Fruit fly (Drosophila melanogaster) whole organism, embryonic: ENCODE data around the gene CG5440.

ENCODE experiments used
- B-H2 ChIP-seq: fragments of 200-800 bp; sonication (Bioruptor generic); optimal IDR thresholded peaks from 2 replicates; lab custom pipeline; 2018; ENCODE audit warnings: missing biosample characterization, mild to moderate bottlenecking, missing genetic modification characterization
- BtbVII ChIP-seq: fragments of 200-800 bp; sonication (Bioruptor generic); optimal IDR thresholded peaks from 3 replicates; lab custom pipeline; 2017; ENCODE audit warnings: missing biosample characterization, mild to moderate bottlenecking, missing genetic modification characterization
- CG11504 ChIP-seq: fragments of 200-800 bp; sonication (Bioruptor generic); optimal IDR thresholded peaks from 3 replicates; lab custom pipeline; 2019; ENCODE audit warnings: missing biosample characterization, mild to moderate bottlenecking, missing genetic modification characterization, moderate library complexity
- CG11560 ChIP-seq: fragments of 200-800 bp; sonication (Bioruptor generic); IDR thresholded peaks from 3 replicates; pipeline ENCODE4 v1.3.6; 2022; ENCODE audit warnings: missing biosample characterization, missing genetic modification characterization
- CG11696 ChIP-seq: fragments of 200-800 bp; sonication (Bioruptor generic); IDR thresholded peaks from 2 replicates; pipeline ENCODE4 v1.3.6; 2022; ENCODE audit warnings: missing biosample characterization, missing genetic modification characterization
- CG12219 ChIP-seq: fragments of 200-800 bp; sonication (Bioruptor generic); optimal IDR thresholded peaks from 3 replicates; lab custom pipeline; 2018; ENCODE audit warnings: missing biosample characterization, mild to moderate bottlenecking, missing genetic modification characterization
- CG12299 ChIP-seq: fragments of 200-800 bp; sonication (Bioruptor generic); optimal IDR thresholded peaks from 2 replicates; lab custom pipeline; 2018; ENCODE audit warnings: missing biosample characterization, mild to moderate bottlenecking, missing genetic modification characterization
- CG12769 ChIP-seq: fragments of 200-800 bp; sonication (Bioruptor generic); optimal IDR thresholded peaks from 2 replicates; lab custom pipeline; 2019; ENCODE audit warnings: missing biosample characterization, mild to moderate bottlenecking, missing genetic modification characterization, moderate library complexity
- CG14710 ChIP-seq: fragments of 200-800 bp; sonication (Bioruptor generic); optimal IDR thresholded peaks from 3 replicates; lab custom pipeline; 2019; ENCODE audit warnings: missing biosample characterization, mild to moderate bottlenecking, missing genetic modification characterization, moderate library complexity
- CG1647 ChIP-seq: fragments of 200-800 bp; sonication (Bioruptor generic); optimal IDR thresholded peaks from 3 replicates; lab custom pipeline; 2016; ENCODE audit warnings: missing biosample characterization, missing genetic modification characterization
- CG1832 ChIP-seq: fragments of 200-800 bp; sonication (Bioruptor generic); optimal IDR thresholded peaks from 2 replicates; lab custom pipeline; 2017; ENCODE audit warnings: missing biosample characterization, mild to moderate bottlenecking, missing genetic modification characterization, inconsistent platforms
- CG2116 ChIP-seq: fragments of 200-800 bp; sonication (Bioruptor generic); optimal IDR thresholded peaks from 3 replicates; lab custom pipeline; 2018; ENCODE audit warnings: missing biosample characterization, mild to moderate bottlenecking, missing genetic modification characterization
- CG30431 ChIP-seq: fragments of 200-800 bp; sonication (Bioruptor generic); optimal IDR thresholded peaks from 2 replicates; lab custom pipeline; 2017; ENCODE audit warnings: missing biosample characterization, missing genetic modification characterization
- CG3281 ChIP-seq: fragments of 200-800 bp; sonication (Bioruptor generic); optimal IDR thresholded peaks from 3 replicates; lab custom pipeline; 2017; ENCODE audit warnings: missing biosample characterization, mild to moderate bottlenecking, missing genetic modification characterization
- CG42726 ChIP-seq: fragments of 200-800 bp; sonication (Bioruptor generic); IDR thresholded peaks from 2 replicates; pipeline ENCODE4 v1.3.6; 2022; ENCODE audit warnings: missing biosample characterization, missing genetic modification characterization; ENCODE audit not compliant: partially characterized antibody
- CG7745 ChIP-seq: fragments of 200-800 bp; sonication (Bioruptor generic); optimal IDR thresholded peaks from 2 replicates; lab custom pipeline; 2018; ENCODE audit warnings: missing biosample characterization, mild to moderate bottlenecking, missing genetic modification characterization, moderate library complexity
- CG7963 ChIP-seq: fragments of 200-800 bp; sonication (Bioruptor generic); IDR thresholded peaks from 3 replicates; pipeline ENCODE4 v1.3.6; 2022; ENCODE audit warnings: missing biosample characterization, missing genetic modification characterization; ENCODE audit not compliant: partially characterized antibody
- CG8388 ChIP-seq: fragments of 200-800 bp; sonication (Bioruptor generic); optimal IDR thresholded peaks from 2 replicates; lab custom pipeline; 2019; ENCODE audit warnings: missing biosample characterization, mild to moderate bottlenecking, missing genetic modification characterization, moderate library complexity
- Dad ChIP-seq: fragments of 200-800 bp; sonication (Bioruptor generic); optimal IDR thresholded peaks from 3 replicates; lab custom pipeline; 2016; ENCODE audit warnings: missing biosample characterization, missing genetic modification characterization
- Doc3 ChIP-seq: fragments of 200-800 bp; sonication (Bioruptor generic); IDR thresholded peaks from 3 replicates; pipeline ENCODE4 v1.3.6; 2022; ENCODE audit warnings: missing biosample characterization, missing genetic modification characterization; ENCODE audit not compliant: partially characterized antibody
- Fer1 ChIP-seq: fragments of 200-800 bp; sonication (Bioruptor generic); optimal IDR thresholded peaks from 2 replicates; lab custom pipeline; 2017; ENCODE audit warnings: missing biosample characterization, mild to moderate bottlenecking, missing genetic modification characterization
- GATAe ChIP-seq: fragments of 200-800 bp; sonication (Bioruptor generic); conservative IDR thresholded peaks from 2 replicates; pipeline ENCODE4 v1.3.6; 2022; ENCODE audit warnings: missing biosample characterization, missing genetic modification characterization
- Gsc ChIP-seq: fragments of 200-800 bp; sonication (Bioruptor generic); IDR thresholded peaks from 2 replicates; pipeline ENCODE4 v1.3.6; 2022; ENCODE audit warnings: missing biosample characterization, missing genetic modification characterization
- Gug ChIP-seq: fragments of 200-800 bp; sonication (Bioruptor generic); IDR thresholded peaks from 4 replicates; pipeline ENCODE4 v1.3.6; 2022; ENCODE audit warnings: missing biosample characterization, missing genetic modification characterization
- Lhr ChIP-seq: fragments of 200-800 bp; sonication (Bioruptor generic); optimal IDR thresholded peaks from 3 replicates; lab custom pipeline; 2017; ENCODE audit warnings: mild to moderate bottlenecking, missing biosample characterization, missing genetic modification reagents, missing genetic modification characterization
- Oaz ChIP-seq: fragments of 200-800 bp; sonication (Bioruptor generic); IDR thresholded peaks from 2 replicates; pipeline ENCODE4 v1.3.6; 2022; ENCODE audit warnings: missing biosample characterization, missing genetic modification characterization
- Opbp ChIP-seq: fragments of 200-800 bp; sonication (Bioruptor generic); IDR thresholded peaks from 3 replicates; pipeline ENCODE4 v1.3.6; 2022; ENCODE audit warnings: missing biosample characterization, missing genetic modification characterization; ENCODE audit not compliant: partially characterized antibody
- Sin3A ChIP-seq: fragments of >200 bp; optimal IDR thresholded peaks from 2 replicates; lab custom pipeline; 2018
- Vsx1 ChIP-seq: fragments of 200-800 bp; sonication (Bioruptor generic); optimal IDR thresholded peaks from 2 replicates; lab custom pipeline; 2017; ENCODE audit warnings: missing biosample characterization, mild to moderate bottlenecking, missing genetic modification characterization, missing genetic modification reagents
- ato ChIP-seq: fragments of 200-800 bp; sonication (Bioruptor generic); IDR thresholded peaks from 2 replicates; pipeline ENCODE4 v1.3.6; 2022; ENCODE audit warnings: missing biosample characterization, missing genetic modification characterization; ENCODE audit not compliant: partially characterized antibody
- chn ChIP-seq: fragments of 200-800 bp; sonication (Bioruptor generic); optimal IDR thresholded peaks from 2 replicates; lab custom pipeline; 2016; ENCODE audit warnings: missing biosample characterization, missing genetic modification characterization
- dysf ChIP-seq: fragments of 200-800 bp; sonication (Bioruptor generic); IDR thresholded peaks from 3 replicates; pipeline ENCODE4 v1.3.6; 2022; ENCODE audit warnings: missing biosample characterization, missing genetic modification characterization
- ewg ChIP-seq: fragments of 200-800 bp; sonication (Bioruptor generic); optimal IDR thresholded peaks from 3 replicates; lab custom pipeline; 2017; ENCODE audit warnings: mild to moderate bottlenecking, missing biosample characterization, missing genetic modification reagents, missing genetic modification characterization
- ftz-f1 ChIP-seq: fragments of 200-800 bp; sonication (Bioruptor generic); optimal IDR thresholded peaks from 2 replicates; lab custom pipeline; 2016; ENCODE audit warnings: missing biosample characterization, missing genetic modification characterization
- hbn ChIP-seq: fragments of 200-800 bp; sonication (Bioruptor generic); IDR thresholded peaks from 2 replicates; pipeline ENCODE4 v1.3.6; 2022; ENCODE audit warnings: missing biosample characterization, missing genetic modification characterization; ENCODE audit not compliant: partially characterized antibody
- inv ChIP-seq: fragments of 200-800 bp; sonication (Bioruptor generic); IDR thresholded peaks from 2 replicates; pipeline ENCODE4 v1.3.6; 2022; ENCODE audit warnings: missing biosample characterization, missing genetic modification characterization; ENCODE audit not compliant: partially characterized antibody
- mirr ChIP-seq: fragments of 200-800 bp; sonication (Bioruptor generic); optimal IDR thresholded peaks from 3 replicates; lab custom pipeline; 2018; ENCODE audit warnings: missing biosample characterization, mild to moderate bottlenecking, missing genetic modification characterization
- mld ChIP-seq: fragments of 200-800 bp; sonication (Bioruptor generic); IDR thresholded peaks from 3 replicates; pipeline ENCODE4 v1.3.6; 2022; ENCODE audit warnings: missing biosample characterization, missing genetic modification characterization; ENCODE audit not compliant: partially characterized antibody
- pfk ChIP-seq: fragments of 200-800 bp; sonication (Bioruptor generic); optimal IDR thresholded peaks from 2 replicates; lab custom pipeline; 2018; ENCODE audit warnings: missing biosample characterization, mild to moderate bottlenecking, missing genetic modification characterization, moderate library complexity
- phol ChIP-seq: fragments of 200-800 bp; sonication (Bioruptor generic); optimal IDR thresholded peaks from 3 replicates; lab custom pipeline; 2018; ENCODE audit warnings: missing biosample characterization, mild to moderate bottlenecking, missing genetic modification characterization, moderate library complexity
- sc ChIP-seq, 3 experiments: fragments of >200 bp in 2 of 3; fragments of 200-800 bp in 1 of 3; sonication (Bioruptor generic) in 1 of 3; optimal IDR thresholded peaks; 2 replicates in 2 of 3; 3 replicates in 1 of 3; lab custom pipeline; 2017; ENCODE audit warnings: mild to moderate bottlenecking in 1 of 3, missing biosample characterization in 1 of 3, missing genetic modification characterization in 1 of 3, missing genetic modification reagents in 1 of 3
- slou ChIP-seq: fragments of 200-800 bp; sonication (Bioruptor generic); optimal IDR thresholded peaks from 3 replicates; lab custom pipeline; 2016; ENCODE audit warnings: missing biosample characterization, missing genetic modification characterization
- ssp ChIP-seq: fragments of 200-800 bp; sonication (Bioruptor generic); IDR thresholded peaks from 2 replicates; pipeline ENCODE4 v1.3.6; 2022; ENCODE audit warnings: missing biosample characterization, missing genetic modification characterization
- trh ChIP-seq: fragments of 200-800 bp; sonication (Bioruptor generic); optimal IDR thresholded peaks from 2 replicates; lab custom pipeline; 2016; ENCODE audit warnings: missing biosample characterization, missing genetic modification characterization
- unc-4 ChIP-seq: fragments of 200-800 bp; sonication (Bioruptor generic); IDR thresholded peaks from 2 replicates; pipeline ENCODE4 v1.3.6; 2022; ENCODE audit warnings: missing biosample characterization, missing genetic modification characterization; ENCODE audit not compliant: partially characterized antibody
- usp ChIP-seq: fragments of >200 bp; optimal IDR thresholded peaks from 2 replicates; lab custom pipeline; 2017; ENCODE audit warnings: missing biosample characterization, missing genetic modification characterization
- vfl ChIP-seq: fragments of 200-800 bp; sonication (Bioruptor generic); optimal IDR thresholded peaks from 2 replicates; lab custom pipeline; 2016; ENCODE audit warnings: missing biosample characterization, missing genetic modification characterization

Gene CG5440

dm6 chr2L:1361771-1362632 lies 28.1 kb downstream of the CG5440 start, which contains the start of gene NLaz (continued):
- no peak for TF ChIP-seq sc (optimal IDR thresholded peaks at IDR 0.05; lab: Kevin White, UChicago)
- no peak for TF ChIP-seq sc (GFP tag; optimal IDR thresholded peaks at IDR 0.05; lab: Kevin White, UChicago)
- TF ChIP-seq CG11560, result 0 out of 3 replicates have a peak, but pooled peaks have one; percentile 31
- no peak for TF ChIP-seq trh
- TF ChIP-seq ewg (GFP tag; lab: Kevin White, UChicago), result peak; percentile 42
- no peak for TF ChIP-seq Sin3A (lab: Kevin White, UChicago)
- no peak for TF ChIP-seq usp (GFP tag; lab: Kevin White, UChicago)
- TF ChIP-seq CG11504, result peak; percentile 63
- peak; percentile 56; the same call in 2 of the 4 replicates for TF ChIP-seq Gug
- no peak for TF ChIP-seq Oaz (GFP tag; lab: Robert Waterston, UW)
- TF ChIP-seq chn (GFP tag; lab: Kevin White, UChicago), result no peak
- TF ChIP-seq vfl, result no peak
- TF ChIP-seq CG1647 (GFP tag; lab: Kevin White, UChicago), result no peak
- TF ChIP-seq CG42726 (GFP tag; lab: Robert Waterston, UW), result peak; percentile 74
- no peak for TF ChIP-seq CG8388
- no peak for TF ChIP-seq CG12299
- TF ChIP-seq CG7745, result no peak
- no peak for TF ChIP-seq Gsc (GFP tag; lab: Robert Waterston, UW)
- no peak for TF ChIP-seq CG2116 (GFP tag; lab: Kevin White, UChicago)
- no peak for TF ChIP-seq CG3281
- TF ChIP-seq Vsx1, result no peak
- TF ChIP-seq CG11696 (GFP tag; lab: Robert Waterston, UW), result no peak
- TF ChIP-seq mld (GFP tag; lab: Robert Waterston, UW), result no peak
- peak; percentile 69 for TF ChIP-seq dysf (GFP tag; lab: Robert Waterston, UW)
- no peak for TF ChIP-seq BtbVII (GFP tag; lab: Kevin White, UChicago)
- TF ChIP-seq pfk (GFP tag; lab: Kevin White, UChicago), result no peak
- peak; percentile 34 for TF ChIP-seq CG30431 (GFP tag; lab: Kevin White, UChicago)
- no peak for TF ChIP-seq CG14710
- no peak for TF ChIP-seq unc-4
- TF ChIP-seq CG1832 (GFP tag; lab: Kevin White, UChicago), result no peak
- TF ChIP-seq slou (GFP tag; lab: Kevin White, UChicago), result no peak
- TF ChIP-seq Opbp, result peak; percentile 44; the same call in 1 of the 3 replicates
- no peak for TF ChIP-seq CG12219 (GFP tag; lab: Kevin White, UChicago)
- no peak for TF ChIP-seq inv (GFP tag; lab: Robert Waterston, UW)
- TF ChIP-seq ato (GFP tag; lab: Robert Waterston, UW), result no peak
- no peak for TF ChIP-seq Doc3 (GFP tag; lab: Robert Waterston, UW)
- no peak for TF ChIP-seq CG12769 (tag; lab: Kevin White, UChicago)
- TF ChIP-seq GATAe (GFP tag; lab: Robert Waterston, UW), result no peak
- TF ChIP-seq B-H2 (GFP tag; lab: Kevin White, UChicago), result peak; percentile 4
- no peak for TF ChIP-seq mirr (GFP tag; lab: Kevin White, UChicago)
- TF ChIP-seq Fer1 (GFP tag; lab: Kevin White, UChicago), result no peak
- TF ChIP-seq ftz-f1 (GFP tag; lab: Kevin White, UChicago), result no peak
- no peak for TF ChIP-seq phol
- peak; percentile 38; the same call in 1 of the 2 replicates for TF ChIP-seq ssp (GFP tag; lab: Robert Waterston, UW)
- TF ChIP-seq Dad (GFP tag; lab: Kevin White, UChicago), result no peak
- peak; percentile 34; the same call in 1 of the 3 replicates for TF ChIP-seq CG7963 (GFP tag; lab: Robert Waterston, UW)
- TF ChIP-seq hbn, result no peak
- peak; percentile 31 for TF ChIP-seq Lhr (GFP tag; lab: Kevin White, UChicago)
